Fruit fly (Drosophila melanogaster) whole organism, adult: ENCODE results near the gene CG45061.

ENCODE experiments used
- CG11617 ChIP-seq: fragments of 200-800 bp; sonication (Bioruptor generic); optimal IDR thresholded peaks from 2 replicates; lab custom pipeline; 2017; ENCODE audit warnings: mild to moderate bottlenecking, missing biosample characterization, missing genetic modification reagents, missing genetic modification characterization
- CG12768 ChIP-seq: fragments of 200-800 bp; sonication (Bioruptor generic); optimal IDR thresholded peaks from 2 replicates; lab custom pipeline; 2017; ENCODE audit warnings: missing biosample characterization, missing genetic modification characterization, mild to moderate bottlenecking, moderate library complexity, missing genetic modification reagents
- CG14711 ChIP-seq: fragments of 200-800 bp; sonication (Bioruptor generic); optimal IDR thresholded peaks from 2 replicates; lab custom pipeline; 2018; ENCODE audit warnings: missing biosample characterization, mild to moderate bottlenecking, missing genetic modification characterization, moderate library complexity
- CG1620 ChIP-seq: fragments of 200-800 bp; sonication (Bioruptor generic); optimal IDR thresholded peaks from 2 replicates; lab custom pipeline; 2016; ENCODE audit warnings: missing biosample characterization, missing genetic modification characterization
- CG33017 ChIP-seq: fragments of 200-800 bp; sonication (Bioruptor generic); optimal IDR thresholded peaks from 2 replicates; lab custom pipeline; 2018; ENCODE audit warnings: missing biosample characterization, mild to moderate bottlenecking, missing genetic modification characterization, moderate library complexity
- CG5204 ChIP-seq: fragments of 200-800 bp; sonication (Bioruptor generic); optimal IDR thresholded peaks from 2 replicates; lab custom pipeline; 2016; ENCODE audit warnings: missing biosample characterization, missing genetic modification characterization
- CG7045 ChIP-seq: fragments of 200-800 bp; sonication (Bioruptor generic); optimal IDR thresholded peaks from 2 replicates; lab custom pipeline; 2017; ENCODE audit warnings: missing biosample characterization, mild to moderate bottlenecking, missing genetic modification characterization
- CG7101 ChIP-seq: fragments of 200-800 bp; sonication (Bioruptor generic); optimal IDR thresholded peaks from 2 replicates; lab custom pipeline; 2018; ENCODE audit warnings: missing biosample characterization, mild to moderate bottlenecking, missing genetic modification characterization, moderate library complexity
- Clk ChIP-seq: fragments of 200-800 bp; sonication (Bioruptor generic); optimal IDR thresholded peaks from 2 replicates; lab custom pipeline; 2017; ENCODE audit warnings: missing biosample characterization, missing genetic modification characterization
- Crg-1 ChIP-seq: fragments of 200-800 bp; sonication (Bioruptor generic); optimal IDR thresholded peaks from 2 replicates; lab custom pipeline; 2016; ENCODE audit warnings: missing biosample characterization, missing genetic modification characterization
- Hr96 ChIP-seq: fragments of 200-800 bp; sonication (Bioruptor generic); optimal IDR thresholded peaks from 2 replicates; lab custom pipeline; 2016; ENCODE audit warnings: missing biosample characterization, missing genetic modification characterization
- Mnt ChIP-seq: fragments of 200-800 bp; sonication (Bioruptor generic); optimal IDR thresholded peaks from 2 replicates; lab custom pipeline; 2016; ENCODE audit warnings: missing biosample characterization, mild to moderate bottlenecking, missing genetic modification characterization
- bab1 ChIP-seq: fragments of 200-800 bp; sonication (Bioruptor generic); optimal IDR thresholded peaks from 3 replicates; lab custom pipeline; 2019; ENCODE audit warnings: missing biosample characterization, mild to moderate bottlenecking, missing genetic modification characterization, moderate library complexity
- cic ChIP-seq: fragments of 200-800 bp; sonication (Bioruptor generic); optimal IDR thresholded peaks from 2 replicates; lab custom pipeline; 2017; ENCODE audit warnings: missing biosample characterization, mild to moderate bottlenecking, missing genetic modification characterization, moderate library complexity
- cnc ChIP-seq, 2 experiments: fragments of >200 bp; optimal IDR thresholded peaks; 2 replicates each; lab custom pipeline; 2017
- kay ChIP-seq: fragments of 200-800 bp; sonication (Bioruptor generic); peaks from one replicate; lab custom pipeline; 2016; ENCODE audit warnings: missing biosample characterization, missing genetic modification characterization, borderline replicate concordance
- ovo ChIP-seq: fragments of 200-800 bp; sonication (Bioruptor generic); optimal IDR thresholded peaks from 2 replicates; lab custom pipeline; 2016; ENCODE audit warnings: missing biosample characterization, missing genetic modification characterization
- pad ChIP-seq: fragments of 200-800 bp; sonication (Bioruptor generic); optimal IDR thresholded peaks from 3 replicates; lab custom pipeline; 2017; ENCODE audit warnings: missing biosample characterization, missing genetic modification characterization, mild to moderate bottlenecking, moderate library complexity, missing genetic modification reagents
- tj ChIP-seq: fragments of 200-800 bp; sonication (Bioruptor generic); optimal IDR thresholded peaks from 3 replicates; lab custom pipeline; 2017; ENCODE audit warnings: missing biosample characterization, mild to moderate bottlenecking, missing genetic modification characterization, moderate library complexity
- toe ChIP-seq: fragments of 200-800 bp; sonication (Bioruptor generic); optimal IDR thresholded peaks from 2 replicates; lab custom pipeline; 2016; ENCODE audit warnings: missing biosample characterization, missing genetic modification characterization

Gene CG45061

dm6 chrX:9875948-9876853 lies 4.7 kb upstream of the CG45061 start, which contains the start of gene CG15247:
Gene CG15247, minus strand, starts transcription at chrX:9876672.
- no peak for TF ChIP-seq kay (GFP tag; lab: Kevin White, UChicago)
- TF ChIP-seq cic: no peak
- TF ChIP-seq CG14711: peak; percentile 12
- no peak for TF ChIP-seq CG11617
- no peak for TF ChIP-seq CG5204 (GFP tag; lab: Kevin White, UChicago)
- peak; percentile 37 for TF ChIP-seq CG7101 (tag; lab: Kevin White, UChicago)

dm6 chrX:9873917-9874316 lies 2.4 kb upstream of the CG45061 start, which contains the start of gene CG32695:
Gene CG32695, minus strand, starts transcription at chrX:9874057.
- peak; percentile 53 for TF ChIP-seq Mnt (GFP tag; lab: Kevin White, UChicago)
- TF ChIP-seq kay (GFP tag; lab: Kevin White, UChicago): no peak

dm6 chrX:9868510-9869248 lies 2.8 kb downstream of the CG45061 start, which contains the start of gene CG45060:
Gene CG45060, minus strand, starts transcription at chrX:9868568.
- TF ChIP-seq Mnt (GFP tag; lab: Kevin White, UChicago): peak; percentile 8
- TF ChIP-seq cic: peak; percentile 91
- TF ChIP-seq ovo (GFP tag; lab: Kevin White, UChicago): peak; percentile 86
- TF ChIP-seq Clk (GFP tag; lab: Kevin White, UChicago): no peak
- TF ChIP-seq pad (GFP tag; lab: Kevin White, UChicago): peak; percentile 45
- TF ChIP-seq CG1620 (GFP tag; lab: Kevin White, UChicago): no peak
- TF ChIP-seq Hr96: no peak

dm6 chrX:9864882-9865281 lies 6.6 kb downstream of the CG45061 start, which contains the start of gene Ser7:
Gene Ser7, plus strand, starts transcription at chrX:9865233.
- TF ChIP-seq cic (peak; percentile 70), kay (GFP tag; lab: Kevin White, UChicago) (peak; percentile 71), CG11617 (no peak)

- no peak for TF ChIP-seq CG11617
- TF ChIP-seq Mnt (GFP tag; lab: Kevin White, UChicago): no peak
- no peak for TF ChIP-seq tj (GFP tag; lab: Kevin White, UChicago)
- no peak for TF ChIP-seq pad (GFP tag; lab: Kevin White, UChicago)
- no peak for TF ChIP-seq ovo (GFP tag; lab: Kevin White, UChicago)
- TF ChIP-seq CG14711: no peak
- TF ChIP-seq cnc (optimal IDR thresholded peaks at IDR 0.05; lab: Kevin White, UChicago): no peak
- TF ChIP-seq bab1 (GFP tag; lab: Kevin White, UChicago): no peak
- no peak for TF ChIP-seq CG33017 (tag; lab: Kevin White, UChicago)
- no peak for TF ChIP-seq CG7101 (tag; lab: Kevin White, UChicago)
- TF ChIP-seq CG5204 (GFP tag; lab: Kevin White, UChicago): no peak
- no peak for TF ChIP-seq CG12768 (GFP tag; lab: Kevin White, UChicago)
- TF ChIP-seq Crg-1: no peak
Measured at dm6 chrX:9847529-9847928, 24.0 kb downstream of the CG45061 start.

- TF ChIP-seq Mnt (GFP tag; lab: Kevin White, UChicago) (no peak), CG33017 (tag; lab: Kevin White, UChicago) (no peak), Crg-1 (no peak), CG7045 (no peak), cic (no peak), CG5204 (GFP tag; lab: Kevin White, UChicago) (no peak), CG7101 (tag; lab: Kevin White, UChicago) (no peak), CG12768 (GFP tag; lab: Kevin White, UChicago) (no peak), toe (GFP tag; lab: Kevin White, UChicago) (no peak), CG11617 (no peak), bab1 (GFP tag; lab: Kevin White, UChicago) (no peak)
Measured at dm6 chrX:9833028-9833427, 38.5 kb downstream of the CG45061 start.

dm6 chrX:9829896-9830295 lies 41.6 kb downstream of the CG45061 start:
- no peak for TF ChIP-seq CG12768 (GFP tag; lab: Kevin White, UChicago)
- TF ChIP-seq toe (GFP tag; lab: Kevin White, UChicago): no peak
- peak; percentile 11 for TF ChIP-seq Hr96
- no peak for TF ChIP-seq cnc (optimal IDR thresholded peaks at IDR 0.05; lab: Kevin White, UChicago)
- TF ChIP-seq Clk (GFP tag; lab: Kevin White, UChicago): no peak
- TF ChIP-seq CG11617: no peak
